Worm (Caenorhabditis elegans) whole organism, L1 larva: ENCODE results near the gene gst-20.

Source experiments
- F16B12.6 ChIP-seq: fragments of 150-350 bp; optimal IDR thresholded peaks from 2 replicates; lab custom pipeline; 2014; ENCODE audit warnings: missing biosample characterization, missing genetic modification characterization
- blmp-1 ChIP-seq: fragments of 150-350 bp; optimal IDR thresholded peaks from 2 replicates; lab custom pipeline; 2014; ENCODE audit warnings: missing biosample characterization, missing genetic modification characterization
- ceh-8 ChIP-seq: fragments of 200-800 bp; sonication (Bioruptor generic); optimal IDR thresholded peaks from 2 replicates; lab custom pipeline; 2018; ENCODE audit warnings: mild to moderate bottlenecking, missing genetic modification characterization, moderate library complexity, missing compliant biosample characterization
- ceh-82 ChIP-seq, 3 experiments: fragments of 150-350 bp in 1 of 3; sonication (generic microtip) in 2 of 3; optimal IDR thresholded peaks; 2 replicates each; lab custom pipeline; 2014 to 2017; ENCODE audit warnings: missing biosample characterization in 3 of 3, missing genetic modification characterization in 3 of 3
- ceh-88 ChIP-seq: fragments of 200-800 bp; sonication (Bioruptor generic); IDR thresholded peaks from 2 replicates; pipeline ENCODE4 v1.3.6; 2022; ENCODE audit warnings: missing genetic modification characterization, missing compliant biosample characterization
- dpl-1 ChIP-seq, 3 experiments: fragments of 150-350 bp in 2 of 3; sonication (generic microtip) in 1 of 3; optimal IDR thresholded peaks; 2 replicates each; lab custom pipeline; 2014 to 2017; ENCODE audit warnings: missing biosample characterization in 3 of 3, missing genetic modification characterization in 3 of 3, missing genetic modification reagents in 3 of 3
- efl-1 ChIP-seq, 4 experiments: fragments of 150-350 bp; optimal IDR thresholded peaks in 3 of 4; peaks in 1 of 4; 1 replicate in 1 of 4; 2 replicates in 3 of 4; lab custom pipeline; 2014; ENCODE audit warnings: missing biosample characterization in 2 of 4, missing genetic modification characterization in 2 of 4, missing genetic modification reagents in 2 of 4
- efl-3 ChIP-seq: fragments of 200-800 bp; sonication (Bioruptor generic); optimal IDR thresholded peaks from 2 replicates; lab custom pipeline; 2018; ENCODE audit warnings: mild to moderate bottlenecking, missing genetic modification characterization, missing compliant biosample characterization
- egl-27 ChIP-seq, 2 experiments: fragments of 150-350 bp in 1 of 2; sonication (generic microtip); optimal IDR thresholded peaks; 3 replicates each; lab custom pipeline; 2017 to 2018; ENCODE audit warnings: missing biosample characterization in 2 of 2, missing genetic modification characterization in 2 of 2, missing genetic modification reagents in 2 of 2
- elt-2 ChIP-seq: sonication (generic microtip); optimal IDR thresholded peaks from 2 replicates; lab custom pipeline; 2016; ENCODE audit warnings: missing genetic modification characterization, mild to moderate bottlenecking, inconsistent platforms, missing compliant biosample characterization, missing genetic modification reagents
- fkh-4 ChIP-seq: sonication (generic microtip); optimal IDR thresholded peaks from 2 replicates; lab custom pipeline; 2016; ENCODE audit warnings: missing compliant biosample characterization, missing genetic modification characterization, borderline replicate concordance
- fkh-8 ChIP-seq: sonication (generic microtip); optimal IDR thresholded peaks from 2 replicates; lab custom pipeline; 2016; ENCODE audit warnings: mild to moderate bottlenecking, missing genetic modification characterization, missing compliant biosample characterization
- hlh-17 ChIP-seq: fragments of 200-800 bp; sonication (Bioruptor generic); optimal IDR thresholded peaks from 2 replicates; lab custom pipeline; 2018; ENCODE audit warnings: missing genetic modification characterization, mild to moderate bottlenecking, missing compliant biosample characterization, moderate library complexity, borderline replicate concordance
- irx-1 ChIP-seq: sonication (generic microtip); optimal IDR thresholded peaks from 2 replicates; lab custom pipeline; 2016; ENCODE audit warnings: missing genetic modification characterization, missing compliant biosample characterization
- lin-14 ChIP-seq: fragments of 200-800 bp; sonication (Bioruptor generic); optimal IDR thresholded peaks from 2 replicates; lab custom pipeline; 2018; ENCODE audit warnings: mild to moderate bottlenecking, missing genetic modification characterization, moderate library complexity, missing compliant biosample characterization
- lin-35 ChIP-seq, 2 experiments: fragments of 150-350 bp; optimal IDR thresholded peaks; 2 replicates each; lab custom pipeline; 2014; ENCODE audit warnings: missing biosample characterization in 2 of 2, missing genetic modification characterization in 2 of 2, missing genetic modification reagents in 2 of 2
- lir-3 ChIP-seq: sonication (generic microtip); optimal IDR thresholded peaks from 2 replicates; lab custom pipeline; 2016; ENCODE audit warnings: mild to moderate bottlenecking, missing genetic modification characterization, moderate library complexity, missing compliant biosample characterization; ENCODE audit not compliant: poor library complexity
- lsy-2 ChIP-seq, 2 experiments: fragments of 150-350 bp; optimal IDR thresholded peaks; 2 replicates each; lab custom pipeline; 2014; ENCODE audit warnings: missing biosample characterization in 2 of 2, missing genetic modification characterization in 2 of 2
- mab-9 ChIP-seq: fragments of 200-800 bp; sonication (Bioruptor generic); IDR thresholded peaks from 2 replicates; pipeline ENCODE4 v1.3.6; 2022; ENCODE audit warnings: missing genetic modification reagents, missing genetic modification characterization, missing compliant biosample characterization
- mdl-1 ChIP-seq, 2 experiments: fragments of 150-350 bp; optimal IDR thresholded peaks; 2 replicates each; lab custom pipeline; 2014 to 2017; ENCODE audit warnings: missing biosample characterization in 2 of 2, missing genetic modification characterization in 2 of 2, inconsistent platforms in 1 of 2
- nhr-11 ChIP-seq: fragments of 150-350 bp; optimal IDR thresholded peaks from 2 replicates; lab custom pipeline; 2014; ENCODE audit warnings: missing biosample characterization, missing genetic modification characterization
- nhr-12 ChIP-seq: sonication (generic microtip); optimal IDR thresholded peaks from 2 replicates; lab custom pipeline; 2017; ENCODE audit warnings: missing biosample characterization, missing genetic modification characterization
- nhr-19 ChIP-seq: fragments of 200-800 bp; sonication (Bioruptor generic); conservative IDR thresholded peaks from 2 replicates; pipeline ENCODE4 v1.3.6; 2022; ENCODE audit warnings: missing genetic modification characterization, missing compliant biosample characterization
- nhr-20 ChIP-seq: sonication (generic microtip); optimal IDR thresholded peaks from 2 replicates; lab custom pipeline; 2016; ENCODE audit warnings: mild to moderate bottlenecking, missing genetic modification characterization, missing compliant biosample characterization
- nhr-71 ChIP-seq: sonication (generic microtip); optimal IDR thresholded peaks from 2 replicates; lab custom pipeline; 2016; ENCODE audit warnings: mild to moderate bottlenecking, missing genetic modification characterization, moderate library complexity, missing compliant biosample characterization
- nhr-76 ChIP-seq: sonication (generic microtip); optimal IDR thresholded peaks from 2 replicates; lab custom pipeline; 2017; ENCODE audit warnings: missing biosample characterization, missing genetic modification characterization
- nhr-77 ChIP-seq: fragments of 150-350 bp; optimal IDR thresholded peaks from 2 replicates; lab custom pipeline; 2014; ENCODE audit warnings: missing biosample characterization, missing genetic modification characterization
- nhr-84 ChIP-seq: sonication (generic microtip); optimal IDR thresholded peaks from 2 replicates; lab custom pipeline; 2017; ENCODE audit warnings: missing biosample characterization, missing genetic modification characterization
- nhr-85 ChIP-seq: sonication (generic microtip); peaks from one replicate; lab custom pipeline; 2016; ENCODE audit warnings: missing genetic modification characterization, inconsistent platforms, missing compliant biosample characterization
- nhr-90 ChIP-seq: sonication (generic microtip); optimal IDR thresholded peaks from 2 replicates; lab custom pipeline; 2016; ENCODE audit warnings: mild to moderate bottlenecking, missing genetic modification characterization, missing compliant biosample characterization; ENCODE audit not compliant: poor library complexity
- pag-3 ChIP-seq: sonication (generic microtip); optimal IDR thresholded peaks from 2 replicates; lab custom pipeline; 2017; ENCODE audit warnings: missing genetic modification characterization, mild to moderate bottlenecking, missing compliant biosample characterization, antibody characterized with exemption, borderline replicate concordance; ENCODE audit not compliant: insufficient read depth
- rnt-1 ChIP-seq: sonication (generic microtip); optimal IDR thresholded peaks from 2 replicates; lab custom pipeline; 2016; ENCODE audit warnings: mild to moderate bottlenecking, missing genetic modification characterization, moderate library complexity, missing compliant biosample characterization
- skn-1 ChIP-seq: fragments of 150-350 bp; optimal IDR thresholded peaks from 2 replicates; lab custom pipeline; 2014; ENCODE audit warnings: missing biosample characterization, missing genetic modification characterization
- snpc-4 ChIP-seq: fragments of 150-350 bp; optimal IDR thresholded peaks from 2 replicates; lab custom pipeline; 2014; ENCODE audit warnings: missing biosample characterization, missing genetic modification characterization
- snu-23 ChIP-seq: sonication (generic microtip); optimal IDR thresholded peaks from 2 replicates; lab custom pipeline; 2016; ENCODE audit warnings: missing genetic modification characterization, missing compliant biosample characterization
- sptf-1 ChIP-seq: fragments of 150-350 bp; optimal IDR thresholded peaks from 2 replicates; lab custom pipeline; 2014; ENCODE audit warnings: missing biosample characterization, missing genetic modification characterization
- sup-37 ChIP-seq: fragments of 200-800 bp; sonication (Bioruptor generic); optimal IDR thresholded peaks from 2 replicates; lab custom pipeline; 2018; ENCODE audit warnings: mild to moderate bottlenecking, missing genetic modification characterization, missing compliant biosample characterization
- unc-130 ChIP-seq: fragments of 150-350 bp; optimal IDR thresholded peaks from 2 replicates; lab custom pipeline; 2017; ENCODE audit warnings: missing biosample characterization, missing genetic modification characterization, inconsistent platforms
- unc-30 ChIP-seq: sonication (generic microtip); optimal IDR thresholded peaks from 2 replicates; lab custom pipeline; 2017; ENCODE audit warnings: missing biosample characterization, missing genetic modification characterization
- unc-86 ChIP-seq: sonication (generic microtip); optimal IDR thresholded peaks from 2 replicates; lab custom pipeline; 2016; ENCODE audit warnings: missing genetic modification characterization, missing compliant biosample characterization
- vab-15 ChIP-seq: sonication (generic microtip); optimal IDR thresholded peaks from 2 replicates; lab custom pipeline; 2017; ENCODE audit warnings: missing genotype, mild to moderate bottlenecking, missing genetic modification characterization, missing compliant biosample characterization
- ztf-11 ChIP-seq, 2 experiments: sonication (generic microtip); optimal IDR thresholded peaks; 2 replicates each; lab custom pipeline; 2016 to 2017; ENCODE audit warnings: missing genetic modification characterization in 2 of 2, missing biosample characterization in 1 of 2, missing compliant biosample characterization in 1 of 2

gst-20 gene

ce11 chrII:13648230-13648629 lies 38.6 kb upstream of the gst-20 start, which contains the start of gene fbxa-169:
TSS of gene fbxa-169 (plus strand) at chrII:13648530.
- TF ChIP-seq sup-37 (GFP tag; lab: Kevin White, UChicago) (no peak), lin-14 (GFP tag; lab: Kevin White, UChicago) (no peak), rnt-1 (tag; lab: Kevin White, UChicago) (no peak), dpl-1 (GFP tag; optimal IDR thresholded peaks at IDR 0.05; lab: Kevin White, UChicago) (no peak), ceh-88 (GFP tag; lab: Robert Waterston, UW) (no peak), F16B12.6 (tag; lab: Kevin White, UChicago) (no peak), nhr-11 (no peak), fkh-8 (tag; lab: Kevin White, UChicago) (no peak), unc-130 (no peak), nhr-76 (tag; lab: Kevin White, UChicago) (no peak), fkh-4 (tag; lab: Kevin White, UChicago) (no peak), mab-9 (GFP tag; lab: Robert Waterston, UW) (no peak), efl-3 (GFP tag; lab: Kevin White, UChicago) (no peak), vab-15 (tag; lab: Kevin White, UChicago) (no peak), pag-3 (no peak), lin-35 (GFP tag; optimal IDR thresholded peaks at IDR 0.05; lab: Kevin White, UChicago) (no peak), nhr-12 (tag; lab: Kevin White, UChicago) (no peak), unc-30 (no peak), elt-2 (tag; lab: Kevin White, UChicago) (no peak), nhr-77 (tag; lab: Kevin White, UChicago) (no peak)
- TF ChIP-seq, all 84 proteins: peak for 0

ce11 chrII:13641311-13641710 lies 31.7 kb upstream of the gst-20 start, which contains the start of gene fbxa-167:
TSS of gene fbxa-167 (plus strand) at chrII:13641489.
- TF ChIP-seq nhr-84 (no peak), irx-1 (tag; lab: Kevin White, UChicago) (no peak), snpc-4 (no peak), nhr-90 (tag; lab: Kevin White, UChicago) (no peak), dpl-1 (GFP tag; optimal IDR thresholded peaks at IDR 0.05; lab: Kevin White, UChicago) (peak in 1 of 3 experiments; percentile 4), nhr-71 (tag; lab: Kevin White, UChicago) (no peak), nhr-19 (GFP tag; lab: Robert Waterston, UW) (no peak), nhr-11 (no peak), sup-37 (GFP tag; lab: Kevin White, UChicago) (no peak), pag-3 (no peak), ztf-11 (tag; optimal IDR thresholded peaks at IDR 0.05; lab: Kevin White, UChicago) (no peak), fkh-8 (tag; lab: Kevin White, UChicago) (no peak), ceh-8 (GFP tag; lab: Kevin White, UChicago) (no peak), lsy-2 (tag; optimal IDR thresholded peaks at IDR 0.05; lab: Kevin White, UChicago) (peak in 1 of 2 experiments; percentile 40), nhr-85 (tag; lab: Kevin White, UChicago) (peak; percentile 72), efl-1 (optimal IDR thresholded peaks at IDR 0.05; lab: Kevin White, UChicago) (peak in 1 of 2 experiments; percentile 16), efl-1 (GFP tag; optimal IDR thresholded peaks at IDR 0.05 in 1 of 2; lab: Kevin White, UChicago) (no peak), ceh-82 (tag; optimal IDR thresholded peaks at IDR 0.05; lab: Kevin White, UChicago) (no peak), mdl-1 (tag; optimal IDR thresholded peaks at IDR 0.05; lab: Kevin White, UChicago) (no peak), skn-1 (no peak)

ce11 chrII:13640210-13640609 lies 30.6 kb upstream of the gst-20 start:
- no peak for TF ChIP-seq pag-3
- peak; percentile 9 to 40 for TF ChIP-seq lin-35 (GFP tag; optimal IDR thresholded peaks at IDR 0.05; lab: Kevin White, UChicago)
- no peak for TF ChIP-seq hlh-17 (GFP tag; lab: Kevin White, UChicago)
- peak; percentile 8 for TF ChIP-seq unc-86 (tag; lab: Kevin White, UChicago)
- peak in 1 of 2 experiments; percentile 34 for TF ChIP-seq lsy-2 (tag; optimal IDR thresholded peaks at IDR 0.05; lab: Kevin White, UChicago)
- TF ChIP-seq snu-23 (GFP tag; lab: Kevin White, UChicago): peak; percentile 21
- TF ChIP-seq sptf-1 (tag; lab: Kevin White, UChicago): no peak
- no peak for TF ChIP-seq egl-27 (tag; optimal IDR thresholded peaks at IDR 0.05; lab: Kevin White, UChicago)
- TF ChIP-seq irx-1 (tag; lab: Kevin White, UChicago): no peak
- TF ChIP-seq ztf-11 (tag; optimal IDR thresholded peaks at IDR 0.05; lab: Kevin White, UChicago): no peak
- peak; percentile 39 for TF ChIP-seq blmp-1
- TF ChIP-seq nhr-20 (tag; lab: Kevin White, UChicago): peak; percentile 38
- TF ChIP-seq skn-1: no peak
- peak; percentile 72 for TF ChIP-seq nhr-85 (tag; lab: Kevin White, UChicago)
- peak; percentile 66 for TF ChIP-seq lin-14 (GFP tag; lab: Kevin White, UChicago)
- peak in 1 of 2 experiments; percentile 20 for TF ChIP-seq efl-1 (optimal IDR thresholded peaks at IDR 0.05; lab: Kevin White, UChicago)
- peak in 1 of 2 experiments; percentile 58 for TF ChIP-seq efl-1 (GFP tag; optimal IDR thresholded peaks at IDR 0.05 in 1 of 2; lab: Kevin White, UChicago)
- TF ChIP-seq lir-3 (tag; lab: Kevin White, UChicago): no peak
